Fruit fly (Drosophila melanogaster) ovary, adult (tissue): ENCODE measurements around the gene CG3104.

Experiments used
- CG17801 ChIP-seq: fragments of 200-800 bp; optimal IDR thresholded peaks from 2 replicates; lab custom pipeline; 2019; ENCODE audit warnings: missing biosample characterization, mild to moderate bottlenecking, missing genetic modification characterization, moderate library complexity; ENCODE audit not compliant: partially characterized antibody

The CG3104 gene

DNA sequence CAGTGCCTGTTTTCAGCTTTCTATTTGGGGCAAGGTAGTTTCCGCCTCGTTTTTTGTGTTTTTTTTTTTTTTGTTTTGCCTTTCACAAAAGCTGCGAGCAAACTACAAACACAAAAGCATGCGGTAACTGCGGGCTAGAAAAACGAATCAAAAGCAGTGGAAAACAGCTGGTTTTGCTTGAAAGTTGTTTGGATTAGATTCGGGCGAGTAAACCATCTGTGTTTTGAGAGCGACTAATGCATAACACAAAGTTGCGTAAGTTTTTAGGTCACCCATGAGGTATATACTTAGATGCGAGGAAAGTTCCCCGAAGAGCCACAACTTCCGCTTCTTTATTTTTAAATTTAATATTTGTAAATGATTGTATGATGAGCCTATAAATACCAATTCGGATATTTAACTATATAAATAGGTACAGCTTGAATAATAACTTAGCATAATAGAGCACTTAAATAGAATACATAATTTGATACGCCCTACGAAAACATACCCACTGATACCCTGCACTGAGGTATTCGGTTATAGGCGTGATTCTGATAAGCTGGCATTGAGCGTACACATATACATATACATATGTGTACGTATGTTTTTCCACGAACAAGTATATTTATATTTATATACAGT lies 16.8 kb upstream of the CG3104 start:
- TF ChIP-seq CG17801 (GFP tag; lab: Kevin White, UChicago), result no peak

DNA sequence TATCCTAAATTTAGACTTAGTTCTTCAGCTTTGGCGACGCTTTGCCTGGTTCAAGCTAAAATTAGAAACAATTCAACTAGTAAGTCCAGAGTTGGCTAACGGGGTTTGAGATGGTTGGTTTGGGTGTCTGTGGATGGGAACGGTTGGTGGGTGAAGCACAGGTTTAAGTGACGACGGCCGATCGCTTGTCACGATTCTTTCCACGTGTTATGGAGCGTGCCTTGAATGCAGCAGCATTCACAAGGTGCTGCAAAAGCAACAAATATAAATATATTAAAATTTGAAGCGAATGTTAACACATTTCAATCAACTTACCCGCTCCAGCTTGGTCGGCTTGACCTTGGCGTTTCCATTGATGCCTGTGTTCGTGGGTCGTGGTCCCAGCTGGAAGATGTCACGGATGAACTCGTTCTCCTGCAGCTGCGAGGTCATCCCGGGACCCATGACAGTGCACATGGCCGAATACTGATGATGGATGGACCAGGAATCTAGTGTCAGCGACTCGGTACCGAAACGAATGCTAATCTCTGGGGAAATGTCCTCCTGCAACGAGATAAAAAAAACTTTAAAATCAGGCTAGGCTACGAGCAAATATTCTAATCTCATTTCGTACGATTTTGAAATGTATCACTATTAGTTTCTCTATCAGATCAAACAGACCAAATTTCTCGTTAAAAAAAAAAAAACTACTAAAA lies 13.6 kb upstream of the CG3104 start, which contains the start of gene CG8813:
TSS of gene CG8813 (plus strand) at position 645 of the 695 bp plus-strand sequence.
- no peak for TF ChIP-seq CG17801 (GFP tag; lab: Kevin White, UChicago)

DNA sequence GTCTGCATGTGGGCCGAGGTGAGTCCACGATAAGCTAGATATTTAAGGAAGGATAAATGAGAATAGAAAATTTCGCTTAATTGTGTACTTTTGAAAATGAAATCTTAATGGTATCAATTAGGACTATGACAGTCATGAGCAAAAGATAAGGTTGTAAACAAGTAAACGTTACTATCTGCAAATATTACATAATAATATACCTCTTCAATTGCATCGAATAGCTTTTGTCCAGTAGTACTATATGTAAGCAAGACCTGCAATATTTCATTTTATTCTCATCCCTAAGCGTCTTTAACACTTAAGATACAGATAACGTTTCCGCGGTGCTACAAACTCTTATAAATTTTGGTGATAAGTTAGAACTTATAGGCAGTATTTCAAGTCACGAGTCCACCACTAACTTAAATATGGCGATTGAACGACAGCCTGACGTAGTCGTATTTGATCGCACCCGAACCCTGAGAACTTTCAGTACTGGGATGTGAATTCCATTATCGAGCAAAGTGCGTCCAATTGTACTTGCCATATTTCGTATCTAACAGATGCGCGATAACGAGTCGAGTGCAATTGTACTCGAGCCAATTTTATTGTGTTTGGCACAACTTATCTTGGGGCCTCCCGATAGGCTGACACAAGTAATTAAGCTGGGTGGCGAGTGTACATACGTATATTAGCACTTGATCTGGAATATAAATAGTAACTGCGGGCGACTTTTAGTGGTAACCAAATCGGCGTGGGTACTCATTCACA lies 10.2 kb upstream of the CG3104 start:
- TF ChIP-seq CG17801 (GFP tag; lab: Kevin White, UChicago), result no peak

DNA sequence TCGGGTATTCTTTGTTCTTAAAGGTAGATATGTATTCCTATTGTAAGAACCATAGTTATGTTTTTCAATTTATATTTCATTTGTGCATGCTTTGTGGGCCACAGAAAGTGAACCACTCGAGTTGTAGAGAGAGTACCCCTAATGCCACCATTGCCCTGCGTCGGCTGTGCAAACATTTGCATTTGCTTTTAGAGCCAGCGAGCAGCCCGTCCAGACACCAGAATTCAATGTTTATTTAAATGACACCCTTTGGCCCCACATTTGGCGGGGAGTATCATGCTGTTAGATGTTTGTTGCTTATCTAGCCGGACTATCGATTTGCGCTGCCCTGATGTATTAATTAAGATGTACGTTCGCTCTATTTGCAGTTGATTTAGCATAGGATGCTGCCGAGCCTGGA lies 9.0 kb upstream of the CG3104 start:
- no peak for TF ChIP-seq CG17801 (GFP tag; lab: Kevin White, UChicago)

DNA sequence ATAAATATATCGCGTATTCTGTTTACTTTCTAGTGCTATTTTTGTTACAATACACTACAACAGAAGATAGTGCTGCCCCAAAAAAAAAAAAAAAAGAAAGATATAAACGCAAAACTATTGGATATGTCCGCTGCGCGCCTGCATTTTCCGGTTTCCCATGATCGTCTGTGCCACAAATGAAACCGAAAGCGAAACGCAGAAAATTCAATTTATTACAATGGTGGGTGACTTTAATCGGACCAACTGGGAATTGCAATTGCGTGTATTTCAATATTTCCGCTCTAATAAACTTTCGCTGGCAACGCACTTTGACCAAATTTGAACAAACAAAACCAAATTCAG lies 7.0 kb upstream of the CG3104 start:
- TF ChIP-seq CG17801 (GFP tag; lab: Kevin White, UChicago), result no peak

DNA sequence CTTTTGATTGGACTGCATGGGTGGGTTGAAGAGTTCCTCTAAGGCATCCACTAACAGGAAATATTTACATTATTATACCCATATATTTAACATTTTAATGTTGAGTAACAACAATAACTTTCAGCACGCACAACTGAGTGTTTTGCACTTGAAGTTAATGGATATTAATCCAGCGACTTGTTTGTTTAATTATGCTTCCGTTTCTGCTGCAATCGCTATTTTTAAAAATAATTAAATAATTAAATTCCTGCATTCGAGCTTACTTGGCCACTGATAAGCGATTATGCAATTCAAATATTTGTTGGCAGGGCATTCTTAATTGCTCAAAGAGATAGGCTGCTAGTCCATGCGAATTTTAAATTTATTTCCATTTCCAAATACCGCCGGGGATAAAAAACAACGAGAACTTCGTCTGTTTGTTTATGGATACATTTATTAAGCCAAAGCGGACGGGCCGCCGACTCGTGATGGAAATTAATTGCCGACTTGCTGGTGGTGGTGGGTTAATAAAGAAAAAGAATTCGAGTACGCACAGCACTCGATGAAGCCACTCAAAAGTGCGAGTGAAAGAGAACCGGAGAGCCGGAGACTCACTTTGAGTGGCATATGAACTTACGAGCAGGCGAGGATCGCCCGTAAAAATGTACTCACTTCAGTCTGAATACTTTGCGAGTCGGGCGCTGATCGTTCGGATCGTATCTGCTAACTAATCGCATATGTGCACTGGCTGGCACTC lies 6.5 kb upstream of the CG3104 start:
- peak; percentile 29 for TF ChIP-seq CG17801 (GFP tag; lab: Kevin White, UChicago)

DNA sequence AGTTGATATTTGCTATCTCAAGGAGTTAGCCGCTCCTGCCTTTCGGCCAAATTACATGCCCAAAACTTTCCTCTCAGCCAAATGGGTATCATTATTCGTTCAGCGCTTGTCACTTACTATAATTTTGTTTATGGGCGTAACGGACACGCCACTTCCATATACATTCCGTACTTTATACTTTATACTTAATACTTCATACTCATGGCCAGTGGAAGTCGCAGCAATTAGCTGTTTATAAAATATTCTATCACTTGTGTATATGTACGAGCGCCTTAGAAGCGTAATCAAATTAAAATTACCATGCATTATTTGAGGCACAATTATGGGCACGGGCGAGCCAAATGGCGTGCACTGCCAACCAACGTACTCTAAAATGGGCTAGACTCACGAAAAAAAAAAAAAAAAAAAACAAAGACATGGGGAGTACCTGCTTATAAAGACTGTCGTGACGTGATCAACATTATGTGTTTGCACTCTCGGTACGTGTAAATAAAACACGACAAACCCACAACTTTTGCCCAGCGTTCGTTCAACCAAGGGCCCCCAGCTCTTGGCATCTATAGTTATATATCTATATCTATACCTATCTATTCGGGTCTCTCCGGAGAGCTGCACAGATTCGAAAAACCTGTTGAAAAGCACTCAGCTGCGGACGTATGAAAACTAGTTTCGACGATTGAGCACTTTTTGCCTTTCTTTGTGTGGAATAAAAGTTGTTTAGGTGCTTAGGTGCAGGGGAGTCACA lies 5.7 kb upstream of the CG3104 start:
- no peak for TF ChIP-seq CG17801 (GFP tag; lab: Kevin White, UChicago)

DNA sequence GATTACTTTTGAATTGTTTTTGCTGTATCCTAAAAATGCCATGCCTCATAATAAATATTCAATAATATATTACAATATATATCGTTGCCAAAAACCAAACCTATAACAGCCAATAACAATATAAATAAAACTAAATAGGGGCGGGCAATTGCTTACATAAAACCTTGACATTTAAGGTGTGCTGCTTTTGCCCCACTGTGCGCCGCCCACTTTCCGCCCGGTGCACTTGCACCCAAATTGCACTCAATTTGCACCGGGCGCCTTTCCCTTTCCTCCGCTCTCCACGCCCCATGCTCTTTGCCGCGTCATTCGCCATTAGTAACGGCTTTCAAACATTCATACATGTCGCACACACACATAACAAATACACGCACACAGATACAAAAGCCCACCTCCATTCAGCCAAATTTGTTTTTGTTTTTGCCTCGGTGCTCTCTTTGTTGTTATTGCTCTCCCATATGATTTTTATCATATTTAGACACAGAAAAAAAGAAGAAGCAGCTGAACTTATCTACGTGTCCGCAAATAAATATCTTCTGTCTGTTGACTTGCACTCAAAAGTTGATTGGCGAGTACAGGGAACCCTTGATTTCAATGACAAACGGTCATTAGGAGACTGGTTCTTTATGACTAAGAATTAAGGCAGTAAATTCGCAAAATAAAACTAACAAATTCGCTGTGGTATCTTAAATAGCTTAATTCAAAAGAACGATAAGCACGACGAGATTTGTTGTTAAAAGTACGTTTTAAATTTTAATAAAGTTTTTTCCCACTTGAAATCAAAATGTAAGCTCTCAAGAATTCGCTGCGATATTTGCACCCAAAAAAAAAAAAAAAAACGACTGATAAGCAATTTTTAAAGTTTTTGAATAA lies 2.5 kb upstream of the CG3104 start:
- peak; percentile 67 for TF ChIP-seq CG17801 (GFP tag; lab: Kevin White, UChicago)

DNA sequence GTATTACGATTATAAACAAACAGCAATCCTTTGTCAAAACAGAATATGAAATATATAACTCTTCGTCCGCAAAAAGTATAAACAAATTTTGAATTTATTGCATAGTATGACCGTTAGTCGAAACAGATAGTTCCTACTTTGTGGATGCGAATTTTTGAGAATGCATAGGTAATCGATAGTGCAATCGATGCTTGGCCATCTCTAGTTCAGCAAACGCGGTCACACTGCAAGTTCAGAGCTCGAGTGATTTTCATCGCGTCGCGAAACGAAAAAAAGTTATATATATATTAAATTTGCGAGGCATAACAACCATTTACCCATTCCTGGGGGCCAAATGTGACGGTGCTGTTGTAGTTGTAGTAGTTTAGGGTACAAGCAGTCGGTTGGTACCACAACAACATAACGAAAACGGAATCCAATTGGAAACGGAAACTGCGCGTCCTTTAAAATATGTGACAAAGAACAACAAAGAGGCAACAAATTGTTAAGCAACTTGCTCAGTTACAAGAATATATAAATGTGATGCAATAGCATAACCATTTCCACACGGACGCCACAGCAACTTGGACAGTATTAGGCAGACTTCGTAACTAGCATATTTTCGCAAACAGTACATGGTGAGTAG lies 1.5 kb upstream of the CG3104 start, which contains the start of gene CG2991:
TSS of gene CG2991 (plus strand) at position 205 of the 625 bp plus-strand sequence.
- TF ChIP-seq CG17801 (GFP tag; lab: Kevin White, UChicago), result peak; percentile 56

DNA sequence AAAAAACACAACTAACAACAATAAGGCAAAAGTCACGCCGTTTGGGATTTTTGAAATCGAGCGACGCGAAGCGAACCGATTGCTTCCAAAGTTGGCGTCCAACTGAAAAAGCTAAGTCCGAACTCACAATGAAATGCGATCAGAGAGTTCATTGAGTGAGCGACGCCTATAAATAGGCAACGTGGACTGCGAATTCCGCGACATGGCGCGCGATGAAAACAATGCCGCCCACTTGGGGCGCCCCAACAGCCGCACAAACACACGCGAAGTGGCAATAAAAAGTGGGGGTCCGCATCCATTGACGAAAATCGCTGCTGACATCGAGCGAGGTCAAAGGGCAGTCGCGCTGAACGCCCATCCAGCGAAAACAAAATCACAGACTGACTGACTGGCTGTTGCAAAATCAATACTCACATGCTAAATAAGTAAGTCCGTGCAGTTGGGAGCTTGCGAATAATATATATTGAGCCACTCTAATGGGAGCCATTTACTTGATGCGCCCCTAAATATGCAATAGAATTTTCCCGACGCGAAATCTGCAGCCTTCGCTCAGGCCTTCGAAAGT lies 292 bp downstream of the CG3104 start:
- no peak for TF ChIP-seq CG17801 (GFP tag; lab: Kevin White, UChicago)

DNA sequence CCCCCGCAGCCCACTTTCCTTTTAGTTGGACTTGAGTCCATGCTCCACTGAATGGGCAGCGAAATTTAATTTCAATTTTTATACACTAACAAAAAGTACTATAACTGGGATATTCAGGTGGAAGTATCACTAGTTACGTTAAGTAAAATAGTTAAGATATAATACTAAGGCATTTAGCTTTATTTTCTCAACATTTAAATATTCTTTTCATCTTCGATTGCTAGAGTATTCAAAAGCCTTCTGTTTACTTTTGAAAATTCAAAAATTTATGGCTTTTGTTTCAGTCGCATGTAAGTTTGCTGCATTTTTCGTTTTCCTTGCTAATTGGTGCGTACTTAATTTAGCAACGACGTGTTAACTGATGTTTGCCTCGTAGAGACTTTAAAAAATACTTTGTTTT lies 4.0 kb downstream of the CG3104 start:
- TF ChIP-seq CG17801 (GFP tag; lab: Kevin White, UChicago), result no peak

DNA sequence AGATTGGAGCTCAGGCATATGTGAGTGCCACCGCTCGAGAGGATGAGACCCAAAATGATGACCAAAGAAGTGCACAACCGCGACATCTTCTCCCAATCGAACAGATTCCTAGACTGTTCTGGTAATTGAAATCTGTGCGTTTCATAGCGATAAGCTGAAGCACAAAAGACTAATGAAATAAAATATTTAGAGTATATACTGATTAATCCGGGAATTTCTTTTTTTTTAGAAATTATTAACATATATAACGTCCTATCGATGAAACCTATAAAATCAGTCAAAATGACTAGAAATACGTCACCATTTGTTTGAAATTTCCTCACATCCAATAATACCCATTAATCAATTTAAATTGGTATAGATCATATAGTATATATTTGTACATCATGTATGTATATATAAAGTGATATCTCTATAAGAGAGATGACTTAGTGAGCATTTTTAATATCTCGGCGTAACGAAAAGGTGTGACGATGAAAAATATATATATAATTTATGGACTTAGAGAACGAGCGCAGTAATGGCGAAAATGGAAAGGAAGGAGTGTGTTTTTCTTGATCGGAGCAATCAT lies 8.4 kb downstream of the CG3104 start, which contains the start of the genes CG3117 and CG2983:
TSS of gene CG3117 (minus strand) at position 101 of the 571 bp plus-strand sequence.
TSS of gene CG2983 (plus strand) at position 521 of the 571 bp plus-strand sequence.
- TF ChIP-seq CG17801 (GFP tag; lab: Kevin White, UChicago), result no peak
